Worm (Caenorhabditis elegans) whole organism, L4 larva: Measurements from ENCODE around the gene mrpl-36.

ENCODE experiments used
- F10B5.3 ChIP-seq: sonication (generic microtip); optimal IDR thresholded peaks from 2 replicates; lab custom pipeline; 2016; ENCODE audit warnings: mild to moderate bottlenecking, missing genetic modification characterization, missing compliant biosample characterization
- F26F4.8 ChIP-seq: fragments of 200-800 bp; sonication (Bioruptor generic); conservative IDR thresholded peaks from 2 replicates; pipeline ENCODE4 v1.3.6; 2022; ENCODE audit warnings: missing genetic modification characterization, missing compliant biosample characterization
- F37D6.2 ChIP-seq: sonication (generic microtip); optimal IDR thresholded peaks from 2 replicates; lab custom pipeline; 2016; ENCODE audit warnings: mild to moderate bottlenecking, missing genetic modification characterization, missing compliant biosample characterization
- R02D3.7 ChIP-seq: fragments of 150-350 bp; sonication (generic microtip); optimal IDR thresholded peaks from 3 replicates; lab custom pipeline; 2014; ENCODE audit warnings: missing biosample characterization, missing genetic modification characterization
- Y5F2A.4 ChIP-seq: fragments of 200-800 bp; sonication (Bioruptor generic); optimal IDR thresholded peaks from 2 replicates; lab custom pipeline; 2018; ENCODE audit warnings: mild to moderate bottlenecking, missing genetic modification characterization, missing compliant biosample characterization
- ZK337.2 ChIP-seq: fragments of 200-800 bp; sonication (Bioruptor generic); IDR thresholded peaks from 2 replicates; pipeline ENCODE4 v1.3.6; 2022; ENCODE audit warnings: missing genetic modification reagents, missing genetic modification characterization, missing compliant biosample characterization
- aha-1 ChIP-seq: fragments of 150-350 bp; peaks from one replicate; lab custom pipeline; 2014; ENCODE audit warnings: missing biosample characterization, missing genetic modification characterization
- aly-2 ChIP-seq: sonication (generic microtip); optimal IDR thresholded peaks from 2 replicates; lab custom pipeline; 2018; ENCODE audit warnings: missing biosample characterization, missing genetic modification characterization
- arid-1 ChIP-seq: fragments of 200-800 bp; sonication (Bioruptor generic); conservative IDR thresholded peaks from 2 replicates; pipeline ENCODE4 v1.3.6; 2022; ENCODE audit warnings: missing genetic modification reagents, missing genetic modification characterization, missing compliant biosample characterization
- ceh-20 ChIP-seq: fragments of 200-800 bp; sonication (Bioruptor generic); IDR thresholded peaks from 2 replicates; pipeline ENCODE4 v1.3.6; 2022; ENCODE audit warnings: missing genetic modification reagents, missing genetic modification characterization, missing compliant biosample characterization
- ceh-32 ChIP-seq: sonication (generic microtip); optimal IDR thresholded peaks from 2 replicates; lab custom pipeline; 2016; ENCODE audit warnings: mild to moderate bottlenecking, missing genetic modification characterization, missing compliant biosample characterization; ENCODE audit not compliant: poor library complexity
- ces-1 ChIP-seq: fragments of 150-350 bp; sonication (generic microtip); optimal IDR thresholded peaks from 4 replicates; lab custom pipeline; 2014; ENCODE audit warnings: missing biosample characterization, missing genetic modification reagents, missing genetic modification characterization
- daf-19 ChIP-seq: fragments of 200-800 bp; sonication (Bioruptor generic); conservative IDR thresholded peaks from 2 replicates; pipeline ENCODE4 v1.3.6; 2022; ENCODE audit warnings: missing genetic modification characterization, missing compliant biosample characterization
- dmd-6 ChIP-seq: fragments of 200-800 bp; sonication (Bioruptor generic); IDR thresholded peaks from 2 replicates; pipeline ENCODE4 v1.3.6; 2022; ENCODE audit warnings: missing genetic modification reagents, missing genetic modification characterization, missing compliant biosample characterization
- duxl-1 ChIP-seq: sonication (generic microtip); optimal IDR thresholded peaks from 2 replicates; lab custom pipeline; 2016; ENCODE audit warnings: mild to moderate bottlenecking, missing genetic modification characterization, moderate library complexity, missing compliant biosample characterization; ENCODE audit not compliant: poor library complexity
- fkh-10 ChIP-seq: fragments of 150-350 bp; optimal IDR thresholded peaks from 2 replicates; lab custom pipeline; 2014; ENCODE audit warnings: missing biosample characterization, missing genetic modification reagents, missing genetic modification characterization
- gei-8 ChIP-seq: fragments of 200-800 bp; sonication (Bioruptor generic); optimal IDR thresholded peaks from 2 replicates; lab custom pipeline; 2018; ENCODE audit warnings: mild to moderate bottlenecking, missing genetic modification characterization, missing compliant biosample characterization
- hif-1 ChIP-seq, 2 experiments: sonication (generic microtip); optimal IDR thresholded peaks; 2 replicates each; lab custom pipeline; 2016 to 2017; ENCODE audit warnings: missing compliant biosample characterization in 2 of 2, missing genetic modification characterization in 2 of 2, missing genetic modification reagents in 2 of 2, missing genotype in 2 of 2, mild to moderate bottlenecking in 1 of 2
- hlh-30 ChIP-seq: sonication (generic microtip); optimal IDR thresholded peaks from 2 replicates; lab custom pipeline; 2017; ENCODE audit warnings: antibody characterized with exemption, mild to moderate bottlenecking, missing genetic modification characterization, missing compliant biosample characterization; ENCODE audit not compliant: insufficient read depth
- lin-1 ChIP-seq: fragments of 200-800 bp; sonication (Bioruptor generic); IDR thresholded peaks from 2 replicates; pipeline ENCODE4 v1.3.6; 2022; ENCODE audit warnings: missing genetic modification reagents, missing genetic modification characterization, missing compliant biosample characterization
- lin-13 ChIP-seq: fragments of 150-350 bp; optimal IDR thresholded peaks from 2 replicates; lab custom pipeline; 2014; ENCODE audit warnings: missing biosample characterization, missing genetic modification reagents, missing genetic modification characterization
- madf-5 ChIP-seq, 2 experiments: fragments of 200-800 bp; sonication (Bioruptor generic); IDR thresholded peaks; 2 replicates each; pipeline ENCODE4 v1.3.6; 2022; ENCODE audit warnings: missing compliant biosample characterization in 2 of 2, missing genetic modification characterization in 2 of 2
- mdt-29 ChIP-seq: fragments of 200-800 bp; sonication (Bioruptor generic); IDR thresholded peaks from 2 replicates; pipeline ENCODE4 v1.3.6; 2022; ENCODE audit warnings: missing genetic modification reagents, missing genetic modification characterization, missing compliant biosample characterization
- mep-1 ChIP-seq: fragments of 150-350 bp; sonication (generic microtip); optimal IDR thresholded peaks from 3 replicates; lab custom pipeline; 2014; ENCODE audit warnings: missing biosample characterization, missing genetic modification characterization
- mes-2 ChIP-seq: sonication (generic microtip); optimal IDR thresholded peaks from 2 replicates; lab custom pipeline; 2016; ENCODE audit warnings: missing genotype, mild to moderate bottlenecking, missing genetic modification characterization, missing compliant biosample characterization; ENCODE audit not compliant: poor library complexity, severe bottlenecking
- mxl-2 ChIP-seq: fragments of 200-800 bp; sonication (Bioruptor generic); conservative IDR thresholded peaks from 2 replicates; pipeline ENCODE4 v1.3.6; 2022; ENCODE audit warnings: missing genetic modification reagents, missing genetic modification characterization, missing compliant biosample characterization
- mxl-3 ChIP-seq: fragments of 200-800 bp; sonication (Bioruptor generic); optimal IDR thresholded peaks from 2 replicates; lab custom pipeline; 2018; ENCODE audit warnings: mild to moderate bottlenecking, missing genetic modification characterization, missing compliant biosample characterization
- nhr-237 ChIP-seq: sonication (generic microtip); optimal IDR thresholded peaks from 2 replicates; lab custom pipeline; 2017; ENCODE audit warnings: missing biosample characterization, missing genetic modification characterization
- nhr-6 ChIP-seq: fragments of 150-350 bp; optimal IDR thresholded peaks from 2 replicates; lab custom pipeline; 2014; ENCODE audit warnings: missing biosample characterization, missing genetic modification characterization
- pha-4 ChIP-seq, 2 experiments: fragments of 150-350 bp in 1 of 2; fragments of 200-800 bp in 1 of 2; sonication (Bioruptor generic) in 1 of 2; IDR thresholded peaks in 1 of 2; optimal IDR thresholded peaks in 1 of 2; 2 replicates each; pipeline versions ENCODE4 v1.3.6 to Lab custom; 2014 to 2022; ENCODE audit warnings: missing genetic modification characterization in 2 of 2, missing genetic modification reagents in 2 of 2, missing biosample characterization in 1 of 2, missing compliant biosample characterization in 1 of 2
- pqm-1 ChIP-seq: sonication (generic microtip); optimal IDR thresholded peaks from 2 replicates; lab custom pipeline; 2017; ENCODE audit warnings: missing biosample characterization, missing genetic modification characterization
- sdz-12 ChIP-seq: fragments of 200-800 bp; sonication (Bioruptor generic); optimal IDR thresholded peaks from 2 replicates; lab custom pipeline; 2018; ENCODE audit warnings: mild to moderate bottlenecking, missing genetic modification characterization, missing compliant biosample characterization
- spr-3 ChIP-seq: fragments of 200-800 bp; sonication (Bioruptor generic); optimal IDR thresholded peaks from 2 replicates; lab custom pipeline; 2018; ENCODE audit warnings: mild to moderate bottlenecking, missing genetic modification characterization, missing compliant biosample characterization
- tra-1 ChIP-seq: fragments of 200-800 bp; sonication (Bioruptor generic); IDR thresholded peaks from 2 replicates; pipeline ENCODE4 v1.3.6; 2022; ENCODE audit warnings: missing genetic modification reagents, missing genetic modification characterization, missing compliant biosample characterization
- unc-130 ChIP-seq: sonication (generic microtip); optimal IDR thresholded peaks from 2 replicates; lab custom pipeline; 2016; ENCODE audit warnings: missing genetic modification reagents, missing genetic modification characterization, missing compliant biosample characterization
- unc-62 ChIP-seq, 3 experiments: fragments of 150-350 bp in 1 of 3; sonication (generic microtip); optimal IDR thresholded peaks in 2 of 3; peaks in 1 of 3; 1 replicate in 1 of 3; 2 replicates in 2 of 3; lab custom pipeline; 2014 to 2017; ENCODE audit warnings: missing biosample characterization in 3 of 3, missing genetic modification characterization in 3 of 3, missing genetic modification reagents in 3 of 3, missing genotype in 1 of 3
- vab-7 ChIP-seq: fragments of 200-800 bp; sonication (Bioruptor generic); IDR thresholded peaks from 2 replicates; pipeline ENCODE4 v1.3.6; 2022; ENCODE audit warnings: missing genetic modification reagents, missing genetic modification characterization, missing compliant biosample characterization
- zfp-3 ChIP-seq: fragments of 200-800 bp; sonication (Bioruptor generic); conservative IDR thresholded peaks from 2 replicates; pipeline ENCODE4 v1.3.6; 2022; ENCODE audit warnings: missing genetic modification reagents, missing genetic modification characterization, missing compliant biosample characterization

mrpl-36 gene

ce11 chrIII:9867780-9868503 lies 20.0 kb upstream of the mrpl-36 start, which contains the start of gene dhhc-4 (continued):
- peak in 1 of 2 experiments; percentile 91 for TF ChIP-seq hif-1 (tag; optimal IDR thresholded peaks at IDR 0.05; lab: Kevin White, UChicago)
- TF ChIP-seq nhr-6: peak; percentile 71
- TF ChIP-seq lin-1: no peak
- peak; percentile 5 for TF ChIP-seq pqm-1
- TF ChIP-seq daf-19 (GFP tag; lab: Robert Waterston, UW): 0 out of 2 replicates have a peak, but pooled peaks have one; percentile 14
- TF ChIP-seq zfp-3 (GFP tag; lab: Robert Waterston, UW): 0 out of 2 replicates have a peak, but pooled peaks have one; percentile 22
- TF ChIP-seq ZK337.2: peak; percentile 94
- TF ChIP-seq mes-2: peak; percentile 99
- peak; percentile 19 for TF ChIP-seq F37D6.2
- TF ChIP-seq spr-3: no peak
- TF ChIP-seq vab-7: no peak
- TF ChIP-seq unc-62 (GFP tag; optimal IDR thresholded peaks at IDR 0.05 in 1 of 2; lab: Kevin White, UChicago): peak in 1 of 2 experiments; percentile 59
- TF ChIP-seq unc-62 (tag; optimal IDR thresholded peaks at IDR 0.05; lab: Kevin White, UChicago): no peak
- TF ChIP-seq gei-8 (GFP tag; lab: Kevin White, UChicago): no peak
- peak; percentile 39 for TF ChIP-seq duxl-1 (tag; lab: Kevin White, UChicago)
- TF ChIP-seq ces-1 (GFP tag; lab: Kevin White, UChicago): no peak
- TF ChIP-seq pha-4 (GFP tag; IDR thresholded peaks at IDR 0.05; lab: Robert Waterston, UW): no peak
- TF ChIP-seq pha-4 (tag; optimal IDR thresholded peaks at IDR 0.05; lab: Kevin White, UChicago): no peak
- no peak for TF ChIP-seq fkh-10 (GFP tag; lab: Kevin White, UChicago)
- no peak; a peak in 1 of 4 replicates for TF ChIP-seq madf-5 (GFP tag; IDR thresholded peaks at IDR 0.05; lab: Robert Waterston, UW)
- TF ChIP-seq lin-13 (GFP tag; lab: Kevin White, UChicago): no peak
- TF ChIP-seq aly-2: no peak
- no peak for TF ChIP-seq arid-1
- TF ChIP-seq R02D3.7: no peak
- peak; percentile 89 for TF ChIP-seq unc-130 (GFP tag; lab: Kevin White, UChicago)
- TF ChIP-seq nhr-237 (tag; lab: Kevin White, UChicago): no peak
- no peak for TF ChIP-seq tra-1 (GFP tag; lab: Robert Waterston, UW)
- peak; percentile 5 for TF ChIP-seq F10B5.3 (tag; lab: Kevin White, UChicago)
- peak; percentile 13 for TF ChIP-seq aha-1
- TF ChIP-seq mdt-29 (GFP tag; lab: Robert Waterston, UW): no peak
- no peak for TF ChIP-seq Y5F2A.4
- no peak for TF ChIP-seq mxl-2
- TF ChIP-seq mep-1 (tag; lab: Kevin White, UChicago): peak; percentile 48

ce11 chrIII:9867352-9867751 lies 19.4 kb upstream of the mrpl-36 start:
- no peak for TF ChIP-seq ceh-20 (GFP tag; lab: Robert Waterston, UW)
- TF ChIP-seq ceh-32 (tag; lab: Kevin White, UChicago): no peak
- TF ChIP-seq ces-1 (GFP tag; lab: Kevin White, UChicago): peak; percentile 51
- peak; percentile 10 for TF ChIP-seq hlh-30 (tag; lab: Kevin White, UChicago)
- TF ChIP-seq dmd-6 (GFP tag; lab: Robert Waterston, UW): 0 out of 2 replicates have a peak, but pooled peaks have one; percentile 16
- TF ChIP-seq mxl-3: peak; percentile 12
- TF ChIP-seq ZK337.2: no peak
- TF ChIP-seq sdz-12 (GFP tag; lab: Kevin White, UChicago): no peak
- no peak for TF ChIP-seq F26F4.8 (GFP tag; lab: Robert Waterston, UW)
- TF ChIP-seq fkh-10 (GFP tag; lab: Kevin White, UChicago): peak; percentile 22
- TF ChIP-seq, all 104 proteins: peak for 5
